Fruit fly (Drosophila melanogaster): ENCODE data around the gene CG32024.

DNA sequence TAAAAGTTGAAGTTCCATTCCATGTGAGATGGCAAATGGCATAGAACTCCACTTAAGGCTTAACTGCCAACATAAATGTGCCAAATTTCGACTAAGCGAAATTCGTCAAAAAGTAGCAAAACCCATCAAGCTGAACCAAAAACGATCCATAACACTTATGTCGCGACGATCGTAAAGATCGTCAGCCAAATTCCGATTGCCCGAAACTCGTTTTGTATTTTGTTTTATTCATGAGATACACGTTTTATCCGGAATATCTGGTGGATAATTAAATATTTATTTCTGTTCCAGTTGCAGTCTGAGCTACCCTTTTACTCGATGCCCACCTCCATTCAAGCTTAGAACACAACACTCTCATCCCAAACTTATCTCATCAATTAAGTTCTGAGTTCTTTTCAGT, 23.6 kb downstream of the CG32024 start:
- TF ChIP-seq D1 (tag; optimal IDR thresholded peaks at IDR 0.05) (no peak), CG12605 (GFP tag; IDR thresholded peaks at IDR 0.05) (no peak), EcR (GFP tag; optimal IDR thresholded peaks at IDR 0.05) (no peak), CG17806 (tag; optimal IDR thresholded peaks at IDR 0.05) (no peak), Pif1A (GFP tag; optimal IDR thresholded peaks at IDR 0.05) (no peak), CG9948 (tag; optimal IDR thresholded peaks at IDR 0.05) (no peak)
